Worm (Caenorhabditis elegans) whole organism, L2 larva: Measurements from ENCODE around the gene R01B10.2.
"Not testable (repeated sequence)": the region's sequence is repeated elsewhere in the genome, so short reads cannot be mapped to it uniquely, and the experiment has no call there.

ENCODE experiments used
- ZK546.5 ChIP-seq: sonication (generic microtip); optimal IDR thresholded peaks from 2 replicates; lab custom pipeline; 2017; ENCODE audit warnings: missing biosample characterization, missing genetic modification characterization
- ceh-82 ChIP-seq: fragments of 150-350 bp; optimal IDR thresholded peaks from 2 replicates; lab custom pipeline; 2014; ENCODE audit warnings: missing biosample characterization, missing genetic modification characterization
- dmd-4 ChIP-seq: sonication (generic microtip); optimal IDR thresholded peaks from 2 replicates; lab custom pipeline; 2017; ENCODE audit warnings: missing biosample characterization, missing genetic modification characterization
- elt-1 ChIP-seq: fragments of 150-350 bp; optimal IDR thresholded peaks from 2 replicates; lab custom pipeline; 2014; ENCODE audit warnings: missing biosample characterization, missing genetic modification characterization
- lin-39 ChIP-seq: fragments of 150-350 bp; optimal IDR thresholded peaks from 2 replicates; lab custom pipeline; 2014; ENCODE audit warnings: missing biosample characterization, missing genetic modification reagents, missing genetic modification characterization

DNA sequence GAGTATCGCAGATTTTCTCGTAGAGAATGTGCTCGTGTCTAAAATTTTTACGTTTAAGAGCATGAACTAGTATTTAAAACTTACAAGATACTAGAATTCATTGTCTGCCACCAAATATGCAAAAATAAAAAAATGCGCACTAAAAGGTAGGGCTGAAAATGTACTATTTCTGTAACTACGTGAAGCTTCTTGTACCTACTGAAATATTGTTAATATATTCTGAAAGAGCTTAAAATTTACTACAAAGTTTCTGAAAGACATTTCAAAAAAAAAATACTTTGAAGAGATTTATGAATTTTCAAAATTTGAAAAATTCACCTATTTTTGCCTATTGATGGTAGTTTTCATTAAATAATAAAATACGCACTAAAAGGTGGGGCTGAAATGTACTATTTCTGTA is 28.7 kb upstream of the R01B10.2 start, which contains the start of gene fbxa-214:
- not testable (repeated sequence) for TF ChIP-seq elt-1; ZK546.5 (tag; lab: Kevin White, UChicago); ceh-82 (tag; lab: Kevin White, UChicago); dmd-4 (tag; lab: Kevin White, UChicago); lin-39
